Fruit fly (Drosophila melanogaster) whole organism, embryonic: ENCODE measurements around the gene CG9240.

Experiments used
- Aef1 ChIP-seq: fragments of 200-800 bp; sonication (Bioruptor generic); IDR thresholded peaks from 3 replicates; pipeline ENCODE4 v1.3.6; 2022; ENCODE audit warnings: missing biosample characterization, missing genetic modification characterization
- Antp ChIP-seq: fragments of 200-800 bp; sonication (Bioruptor generic); optimal IDR thresholded peaks from 3 replicates; lab custom pipeline; 2016; ENCODE audit warnings: missing biosample characterization, missing genetic modification characterization
- CG10147 ChIP-seq: fragments of 200-800 bp; sonication (Bioruptor generic); optimal IDR thresholded peaks from 2 replicates; lab custom pipeline; 2019; ENCODE audit warnings: missing biosample characterization, mild to moderate bottlenecking, missing genetic modification characterization, moderate library complexity
- CG11456 ChIP-seq: fragments of 200-800 bp; sonication (Bioruptor generic); IDR thresholded peaks from 3 replicates; pipeline ENCODE4 v1.3.6; 2022; ENCODE audit warnings: missing biosample characterization, missing genetic modification characterization
- CG11723 ChIP-seq: fragments of 200-800 bp; sonication (Bioruptor generic); optimal IDR thresholded peaks from 2 replicates; lab custom pipeline; 2017; ENCODE audit warnings: missing biosample characterization, mild to moderate bottlenecking, missing genetic modification characterization
- CG15073 ChIP-seq: fragments of 200-800 bp; sonication (Bioruptor generic); optimal IDR thresholded peaks from 2 replicates; lab custom pipeline; 2016; ENCODE audit warnings: missing biosample characterization, missing genetic modification characterization
- CG17385 ChIP-seq: fragments of 200-800 bp; sonication (Bioruptor generic); optimal IDR thresholded peaks from 3 replicates; lab custom pipeline; 2018; ENCODE audit warnings: missing biosample characterization, mild to moderate bottlenecking, missing genetic modification characterization
- CG17568 ChIP-seq: fragments of 200-800 bp; sonication (Bioruptor generic); optimal IDR thresholded peaks from 2 replicates; lab custom pipeline; 2018; ENCODE audit warnings: missing biosample characterization, mild to moderate bottlenecking, missing genetic modification characterization, moderate library complexity
- CG1832 ChIP-seq: fragments of 200-800 bp; sonication (Bioruptor generic); optimal IDR thresholded peaks from 2 replicates; lab custom pipeline; 2017; ENCODE audit warnings: missing biosample characterization, mild to moderate bottlenecking, missing genetic modification characterization, inconsistent platforms
- CG18476 ChIP-seq: fragments of 200-800 bp; sonication (Bioruptor generic); optimal IDR thresholded peaks from 2 replicates; lab custom pipeline; 2016; ENCODE audit warnings: missing biosample characterization, mild to moderate bottlenecking, missing genetic modification characterization
- CG18599 ChIP-seq: fragments of 200-800 bp; sonication (Bioruptor generic); optimal IDR thresholded peaks from 3 replicates; lab custom pipeline; 2017; ENCODE audit warnings: missing biosample characterization, missing genetic modification characterization, mild to moderate bottlenecking, moderate library complexity, missing genetic modification reagents
- CG30020 ChIP-seq: fragments of 200-800 bp; optimal IDR thresholded peaks from 2 replicates; lab custom pipeline; 2019; ENCODE audit warnings: missing biosample characterization, mild to moderate bottlenecking, missing genetic modification characterization, moderate library complexity
- CG4617 ChIP-seq: fragments of 200-800 bp; sonication (Bioruptor generic); optimal IDR thresholded peaks from 3 replicates; lab custom pipeline; 2016; ENCODE audit warnings: missing biosample characterization, missing genetic modification characterization, borderline replicate concordance
- CG4820 ChIP-seq: fragments of 200-800 bp; sonication (Bioruptor generic); optimal IDR thresholded peaks from 3 replicates; lab custom pipeline; 2016; ENCODE audit warnings: missing biosample characterization, missing genetic modification characterization
- CG6689 ChIP-seq: fragments of 200-800 bp; sonication (Bioruptor generic); IDR thresholded peaks from 2 replicates; pipeline ENCODE4 v1.3.6; 2022; ENCODE audit warnings: missing biosample characterization, missing genetic modification characterization
- CG7372 ChIP-seq: fragments of 200-800 bp; sonication (Bioruptor generic); IDR thresholded peaks from 2 replicates; pipeline ENCODE4 v1.3.6; 2022; ENCODE audit warnings: missing biosample characterization, missing genetic modification characterization
- CG8388 ChIP-seq: fragments of 200-800 bp; sonication (Bioruptor generic); optimal IDR thresholded peaks from 2 replicates; lab custom pipeline; 2019; ENCODE audit warnings: missing biosample characterization, mild to moderate bottlenecking, missing genetic modification characterization, moderate library complexity
- Camta ChIP-seq: fragments of 200-800 bp; sonication (Bioruptor generic); optimal IDR thresholded peaks from 2 replicates; lab custom pipeline; 2016; ENCODE audit warnings: missing biosample characterization, missing genetic modification characterization
- CoRest ChIP-seq: fragments of 200-800 bp; sonication (Bioruptor generic); optimal IDR thresholded peaks from 3 replicates; lab custom pipeline; 2018; ENCODE audit warnings: missing biosample characterization, mild to moderate bottlenecking, missing genetic modification characterization, moderate library complexity
- D ChIP-seq, 2 experiments: fragments of 200-800 bp in 1 of 2; fragments of >200 bp in 1 of 2; sonication (Bioruptor generic) in 1 of 2; optimal IDR thresholded peaks; 2 replicates in 1 of 2; 3 replicates in 1 of 2; lab custom pipeline; 2017; ENCODE audit warnings: mild to moderate bottlenecking in 1 of 2, missing biosample characterization in 1 of 2, missing genetic modification characterization in 1 of 2, missing genetic modification reagents in 1 of 2
- Fer2 ChIP-seq: fragments of 200-800 bp; sonication (Bioruptor generic); optimal IDR thresholded peaks from 2 replicates; lab custom pipeline; 2018; ENCODE audit warnings: missing biosample characterization, mild to moderate bottlenecking, missing genetic modification characterization, moderate library complexity
- Fer3 ChIP-seq: fragments of 200-800 bp; sonication (Bioruptor generic); optimal IDR thresholded peaks from 2 replicates; lab custom pipeline; 2018; ENCODE audit warnings: missing biosample characterization, mild to moderate bottlenecking, missing genetic modification characterization, moderate library complexity
- Hsf ChIP-seq: fragments of 200-800 bp; sonication (Bioruptor generic); optimal IDR thresholded peaks from 3 replicates; lab custom pipeline; 2016; ENCODE audit warnings: missing biosample characterization, missing genetic modification characterization
- NfI ChIP-seq: fragments of 200-800 bp; sonication (Bioruptor generic); optimal IDR thresholded peaks from 3 replicates; lab custom pipeline; 2018; ENCODE audit warnings: missing biosample characterization, mild to moderate bottlenecking, missing genetic modification characterization, moderate library complexity
- Scr ChIP-seq: fragments of 200-800 bp; sonication (Bioruptor generic); IDR thresholded peaks from 2 replicates; pipeline ENCODE4 v1.3.6; 2022; ENCODE audit warnings: missing biosample characterization, missing genetic modification characterization; ENCODE audit not compliant: partially characterized antibody
- Sox100B ChIP-seq: fragments of 200-800 bp; sonication (Bioruptor generic); optimal IDR thresholded peaks from 3 replicates; lab custom pipeline; 2018; ENCODE audit warnings: missing biosample characterization, mild to moderate bottlenecking, missing genetic modification characterization
- Sry-δ ChIP-seq: fragments of 200-800 bp; sonication (Bioruptor generic); optimal IDR thresholded peaks from 2 replicates; lab custom pipeline; 2016; ENCODE audit warnings: missing biosample characterization, missing genetic modification characterization
- ab ChIP-seq: fragments of 200-800 bp; sonication (Bioruptor generic); optimal IDR thresholded peaks from 2 replicates; lab custom pipeline; 2016; ENCODE audit warnings: missing biosample characterization, missing genetic modification characterization
- abd-A ChIP-seq: fragments of 200-800 bp; sonication (Bioruptor generic); optimal IDR thresholded peaks from 3 replicates; lab custom pipeline; 2019; ENCODE audit warnings: missing biosample characterization, mild to moderate bottlenecking, missing genetic modification characterization, moderate library complexity
- ap ChIP-seq: fragments of 200-800 bp; sonication (Bioruptor generic); IDR thresholded peaks from 2 replicates; pipeline ENCODE4 v1.3.6; 2022; ENCODE audit warnings: missing biosample characterization, missing genetic modification characterization
- bbx ChIP-seq: fragments of 200-800 bp; sonication (Bioruptor generic); IDR thresholded peaks from 2 replicates; pipeline ENCODE4 v1.3.6; 2022; ENCODE audit warnings: missing biosample characterization, missing genetic modification characterization; ENCODE audit not compliant: partially characterized antibody
- bsh ChIP-seq, 2 experiments: fragments of 200-800 bp; sonication (Bioruptor generic); optimal IDR thresholded peaks; 2 replicates each; lab custom pipeline; 2017 to 2018; ENCODE audit warnings: mild to moderate bottlenecking in 2 of 2, missing biosample characterization in 2 of 2, missing genetic modification characterization in 2 of 2, moderate library complexity in 1 of 2
- cas ChIP-seq: fragments of 200-800 bp; sonication (Bioruptor generic); IDR thresholded peaks from 2 replicates; pipeline ENCODE4 v1.3.6; 2022; ENCODE audit warnings: missing biosample characterization, missing genetic modification characterization
- croc ChIP-seq: fragments of 200-800 bp; sonication (Bioruptor generic); conservative IDR thresholded peaks from 3 replicates; pipeline ENCODE4 v1.3.6; 2022; ENCODE audit warnings: missing biosample characterization, missing genetic modification characterization
- dm ChIP-seq: fragments of 200-800 bp; sonication (Bioruptor generic); optimal IDR thresholded peaks from 3 replicates; lab custom pipeline; 2016; ENCODE audit warnings: missing biosample characterization, missing genetic modification characterization
- en ChIP-seq: fragments of 200-800 bp; sonication (Bioruptor generic); optimal IDR thresholded peaks from 2 replicates; lab custom pipeline; 2016; ENCODE audit warnings: missing biosample characterization, missing genetic modification characterization
- exex ChIP-seq: fragments of 200-800 bp; sonication (Bioruptor generic); optimal IDR thresholded peaks from 4 replicates; lab custom pipeline; 2018; ENCODE audit warnings: missing biosample characterization, mild to moderate bottlenecking, missing genetic modification characterization, moderate library complexity
- gsb ChIP-seq: fragments of 200-800 bp; sonication (Bioruptor generic); IDR thresholded peaks from 2 replicates; pipeline ENCODE4 v1.3.6; 2022; ENCODE audit warnings: missing biosample characterization, missing genetic modification characterization
- hbn ChIP-seq: fragments of 200-800 bp; sonication (Bioruptor generic); IDR thresholded peaks from 2 replicates; pipeline ENCODE4 v1.3.6; 2022; ENCODE audit warnings: missing biosample characterization, missing genetic modification characterization; ENCODE audit not compliant: partially characterized antibody
- kay ChIP-seq: fragments of 200-800 bp; sonication (Bioruptor generic); optimal IDR thresholded peaks from 2 replicates; lab custom pipeline; 2016; ENCODE audit warnings: missing biosample characterization, missing genetic modification characterization
- luna ChIP-seq: fragments of 200-800 bp; sonication (Bioruptor generic); optimal IDR thresholded peaks from 2 replicates; lab custom pipeline; 2016; ENCODE audit warnings: missing biosample characterization, missing genetic modification characterization
- nerfin-1 ChIP-seq: fragments of 200-800 bp; sonication (Bioruptor generic); optimal IDR thresholded peaks from 3 replicates; lab custom pipeline; 2019; ENCODE audit warnings: missing biosample characterization, mild to moderate bottlenecking, missing genetic modification characterization, moderate library complexity
- pan ChIP-seq, 4 experiments: fragments of >200 bp in 3 of 4; fragments of 200-800 bp in 1 of 4; sonication (Bioruptor generic) in 1 of 4; optimal IDR thresholded peaks in 3 of 4; IDR thresholded peaks in 1 of 4; 2 replicates each; pipeline versions ENCODE4 v1.3.6 to Lab custom; 2017 to 2022; ENCODE audit warnings: missing biosample characterization in 2 of 4, missing genetic modification characterization in 2 of 4, mixed read lengths in 1 of 4
- pnt ChIP-seq: fragments of 200-800 bp; sonication (Bioruptor generic); optimal IDR thresholded peaks from 3 replicates; lab custom pipeline; 2016; ENCODE audit warnings: missing biosample characterization, missing genetic modification characterization
- slp2 ChIP-seq: fragments of 200-800 bp; sonication (Bioruptor generic); optimal IDR thresholded peaks from 2 replicates; lab custom pipeline; 2016; ENCODE audit warnings: missing biosample characterization, missing genetic modification characterization
- sob ChIP-seq: fragments of 200-800 bp; sonication (Bioruptor generic); IDR thresholded peaks from 2 replicates; pipeline ENCODE4 v1.3.6; 2022; ENCODE audit warnings: missing biosample characterization, missing genetic modification characterization
- sqz ChIP-seq: fragments of 200-800 bp; sonication (Bioruptor generic); optimal IDR thresholded peaks from 3 replicates; lab custom pipeline; 2018; ENCODE audit warnings: missing biosample characterization, mild to moderate bottlenecking, missing genetic modification characterization
- wor ChIP-seq: fragments of 200-800 bp; sonication (Bioruptor generic); IDR thresholded peaks from 2 replicates; pipeline ENCODE4 v1.3.6; 2022; ENCODE audit warnings: missing biosample characterization, missing genetic modification characterization
- zen2 ChIP-seq: fragments of 200-800 bp; sonication (Bioruptor generic); IDR thresholded peaks from 3 replicates; pipeline ENCODE4 v1.3.6; 2022; ENCODE audit warnings: missing biosample characterization, missing genetic modification characterization; ENCODE audit not compliant: partially characterized antibody

CG9240 gene

DNA sequence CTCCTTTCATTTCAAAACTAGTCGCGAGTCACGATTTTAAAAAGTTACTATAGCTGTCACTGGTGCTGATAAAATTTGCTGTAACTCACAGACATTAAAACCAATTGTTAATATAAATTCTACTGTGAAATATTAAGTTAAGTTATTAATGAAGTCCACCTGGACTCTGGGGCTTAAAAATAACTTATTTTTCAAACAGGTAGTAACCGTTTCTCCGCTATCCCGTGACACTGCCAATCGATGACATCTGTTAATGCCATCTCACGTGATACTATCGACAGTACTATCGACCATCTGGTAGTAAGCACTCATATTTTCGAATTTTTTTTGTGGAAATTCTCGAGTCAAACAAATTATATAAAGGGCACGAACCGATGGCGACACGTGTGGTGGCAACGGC, 32.9 kb upstream of the CG9240 start, which contains the start of the genes CG12379 and MagR (continued):
- TF ChIP-seq CG4617 (peak; percentile 42), bsh (GFP tag; optimal IDR thresholded peaks at IDR 0.05; lab: Kevin White, UChicago) (peak in 1 of 2 experiments; percentile 7), CG11723 (GFP tag; lab: Kevin White, UChicago) (no peak), CG18599 (no peak), D (optimal IDR thresholded peaks at IDR 0.05; lab: Kevin White, UChicago) (no peak), D (GFP tag; optimal IDR thresholded peaks at IDR 0.05; lab: Kevin White, UChicago) (no peak), CG10147 (GFP tag; lab: Kevin White, UChicago) (peak; percentile 69), ab (GFP tag; lab: Kevin White, UChicago) (no peak), Scr (peak; percentile 83), Fer2 (tag; lab: Kevin White, UChicago) (peak; percentile 57), CG6689 (GFP tag; lab: Robert Waterston, UW) (peak; percentile 28; the same call in 1 of the 2 replicates), nerfin-1 (tag; lab: Kevin White, UChicago) (peak; percentile 79), en (GFP tag; lab: Kevin White, UChicago) (no peak), sqz (GFP tag; lab: Kevin White, UChicago) (no peak), CG18476 (GFP tag; lab: Kevin White, UChicago) (no peak), exex (tag; lab: Kevin White, UChicago) (no peak), gsb (no peak), CG7372 (GFP tag; lab: Robert Waterston, UW) (peak; percentile 40; the same call in 1 of the 2 replicates), Aef1 (GFP tag; lab: Robert Waterston, UW) (peak; percentile 39; the same call in 2 of the 3 replicates), CG17385 (GFP tag; lab: Kevin White, UChicago) (peak; percentile 61), croc (no peak; the same call in 2 of the 3 replicates), hbn (GFP tag; lab: Robert Waterston, UW) (peak; percentile 66), zen2 (GFP tag; lab: Robert Waterston, UW) (peak; percentile 37; the same call in 1 of the 3 replicates), CG17568 (GFP tag; lab: Kevin White, UChicago) (no peak), luna (GFP tag; lab: Kevin White, UChicago) (no peak), CG15073 (GFP tag; lab: Kevin White, UChicago) (no peak), pnt (GFP tag; lab: Kevin White, UChicago) (peak; percentile 36), pan (optimal IDR thresholded peaks at IDR 0.05; lab: Kevin White, UChicago) (no peak), pan (GFP tag; optimal IDR thresholded peaks at IDR 0.05 in 1 of 2, IDR thresholded peaks at IDR 0.05 in 1 of 2) (no peak), Hsf (GFP tag; lab: Kevin White, UChicago) (peak; percentile 63), Fer3 (tag; lab: Kevin White, UChicago) (peak; percentile 66), cas (GFP tag; lab: Robert Waterston, UW) (no peak), Sry-δ (GFP tag; lab: Kevin White, UChicago) (peak; percentile 85), abd-A (tag; lab: Kevin White, UChicago) (no peak), slp2 (GFP tag; lab: Kevin White, UChicago) (peak; percentile 42), CG1832 (no peak), Camta (GFP tag; lab: Kevin White, UChicago) (peak; percentile 55), ap (GFP tag; lab: Robert Waterston, UW) (no peak), CG4820 (GFP tag; lab: Kevin White, UChicago) (no peak), dm (GFP tag; lab: Kevin White, UChicago) (peak; percentile 38), bbx (GFP tag; lab: Robert Waterston, UW) (peak; percentile 60), NfI (GFP tag; lab: Kevin White, UChicago) (peak; percentile 56), CG11456 (GFP tag; lab: Robert Waterston, UW) (no peak), kay (GFP tag; lab: Kevin White, UChicago) (no peak), Antp (GFP tag; lab: Kevin White, UChicago) (peak; percentile 51), CoRest (tag; lab: Kevin White, UChicago) (peak; percentile 78), sob (peak; percentile 58), CG8388 (GFP tag; lab: Kevin White, UChicago) (peak; percentile 33), Sox100B (GFP tag; lab: Kevin White, UChicago) (no peak), CG30020 (tag; lab: Kevin White, UChicago) (peak; percentile 75), wor (GFP tag; lab: Robert Waterston, UW) (no peak)
